Fruit fly (Drosophila melanogaster) whole organism, embryonic: ENCODE results near the gene Cyp4d21.
A peak's percentile ranks its signal among the peaks of the same experiment; 100 is the strongest.

Experiments used
- Adf1 ChIP-seq: fragments of 200-800 bp; sonication (Bioruptor generic); IDR thresholded peaks from 2 replicates; pipeline ENCODE4 v1.3.6; 2022; ENCODE audit warnings: missing biosample characterization, missing genetic modification characterization
- Atf-2 ChIP-seq: fragments of 200-800 bp; sonication (Bioruptor generic); optimal IDR thresholded peaks from 2 replicates; lab custom pipeline; 2016; ENCODE audit warnings: missing biosample characterization, missing genetic modification characterization
- Blimp-1 ChIP-seq: fragments of 200-800 bp; sonication (Bioruptor generic); optimal IDR thresholded peaks from 3 replicates; lab custom pipeline; 2018; ENCODE audit warnings: missing biosample characterization, missing genetic modification characterization, mild to moderate bottlenecking, moderate library complexity, missing genetic modification reagents
- CG1024 ChIP-seq: fragments of 200-800 bp; sonication (Bioruptor generic); IDR thresholded peaks from 2 replicates; pipeline ENCODE4 v1.3.6; 2022; ENCODE audit warnings: missing biosample characterization, missing genetic modification characterization
- CG11504 ChIP-seq: fragments of 200-800 bp; sonication (Bioruptor generic); optimal IDR thresholded peaks from 3 replicates; lab custom pipeline; 2019; ENCODE audit warnings: missing biosample characterization, mild to moderate bottlenecking, missing genetic modification characterization, moderate library complexity
- CG13424 ChIP-seq: fragments of 200-800 bp; sonication (Bioruptor generic); optimal IDR thresholded peaks from 2 replicates; lab custom pipeline; 2019; ENCODE audit warnings: missing biosample characterization, mild to moderate bottlenecking, missing genetic modification characterization, moderate library complexity
- CG16863 ChIP-seq: fragments of 200-800 bp; sonication (Bioruptor generic); optimal IDR thresholded peaks from 3 replicates; lab custom pipeline; 2016; ENCODE audit warnings: missing biosample characterization, missing genetic modification characterization
- CG17912 ChIP-seq: fragments of 200-800 bp; sonication (Bioruptor generic); optimal IDR thresholded peaks from 2 replicates; lab custom pipeline; 2018; ENCODE audit warnings: missing biosample characterization, mild to moderate bottlenecking, missing genetic modification characterization
- CG18262 ChIP-seq: fragments of 200-800 bp; optimal IDR thresholded peaks from 3 replicates; lab custom pipeline; 2019; ENCODE audit warnings: missing biosample characterization, mild to moderate bottlenecking, missing genetic modification characterization, moderate library complexity
- CG2199 ChIP-seq: fragments of 200-800 bp; sonication (Bioruptor generic); IDR thresholded peaks from 3 replicates; pipeline ENCODE4 v1.3.6; 2022; ENCODE audit warnings: missing biosample characterization, missing genetic modification characterization
- CG30020 ChIP-seq: fragments of 200-800 bp; optimal IDR thresholded peaks from 2 replicates; lab custom pipeline; 2019; ENCODE audit warnings: missing biosample characterization, mild to moderate bottlenecking, missing genetic modification characterization, moderate library complexity
- CG3065 ChIP-seq: fragments of 200-800 bp; sonication (Bioruptor generic); optimal IDR thresholded peaks from 2 replicates; lab custom pipeline; 2016; ENCODE audit warnings: missing biosample characterization, missing genetic modification characterization
- CG31224 ChIP-seq: fragments of 200-800 bp; sonication (Bioruptor generic); IDR thresholded peaks from 2 replicates; pipeline ENCODE4 v1.3.6; 2022; ENCODE audit warnings: missing biosample characterization, missing genetic modification characterization
- CG3281 ChIP-seq: fragments of 200-800 bp; sonication (Bioruptor generic); optimal IDR thresholded peaks from 3 replicates; lab custom pipeline; 2017; ENCODE audit warnings: missing biosample characterization, mild to moderate bottlenecking, missing genetic modification characterization
- CG5245 ChIP-seq: fragments of 200-800 bp; sonication (Bioruptor generic); optimal IDR thresholded peaks from 3 replicates; lab custom pipeline; 2016; ENCODE audit warnings: missing biosample characterization, missing genetic modification characterization
- CG6765 ChIP-seq: fragments of 200-800 bp; sonication (Bioruptor generic); optimal IDR thresholded peaks from 3 replicates; lab custom pipeline; 2017; ENCODE audit warnings: missing biosample characterization, mild to moderate bottlenecking, missing genetic modification characterization
- CG6791 ChIP-seq: fragments of 200-800 bp; sonication (Bioruptor generic); IDR thresholded peaks from 3 replicates; pipeline ENCODE4 v1.3.6; 2022; ENCODE audit warnings: missing biosample characterization, missing genetic modification characterization; ENCODE audit not compliant: partially characterized antibody
- CG8290 ChIP-seq, 3 experiments: fragments of 200-800 bp; sonication (Bioruptor generic); optimal IDR thresholded peaks; 2 replicates each; lab custom pipeline; 2016 to 2019; ENCODE audit warnings: missing biosample characterization in 3 of 3, missing genetic modification characterization in 3 of 3, mild to moderate bottlenecking in 2 of 3, moderate library complexity in 1 of 3
- CG9876 ChIP-seq: fragments of 200-800 bp; sonication (Bioruptor generic); optimal IDR thresholded peaks from 2 replicates; lab custom pipeline; 2016; ENCODE audit warnings: missing biosample characterization, missing genetic modification characterization
- D19A ChIP-seq: fragments of 200-800 bp; optimal IDR thresholded peaks from 3 replicates; lab custom pipeline; 2019; ENCODE audit warnings: missing biosample characterization, mild to moderate bottlenecking, missing genetic modification characterization, moderate library complexity
- Dad ChIP-seq: fragments of 200-800 bp; sonication (Bioruptor generic); optimal IDR thresholded peaks from 3 replicates; lab custom pipeline; 2016; ENCODE audit warnings: missing biosample characterization, missing genetic modification characterization
- Dbx ChIP-seq: fragments of 200-800 bp; sonication (Bioruptor generic); IDR thresholded peaks from 3 replicates; pipeline ENCODE4 v1.3.6; 2022; ENCODE audit warnings: missing biosample characterization, missing genetic modification characterization
- Dll ChIP-seq: fragments of 200-800 bp; sonication (Bioruptor generic); IDR thresholded peaks from 4 replicates; pipeline ENCODE4 v1.3.6; 2022; ENCODE audit warnings: missing biosample characterization, missing genetic modification characterization; ENCODE audit not compliant: partially characterized antibody
- Ets65A ChIP-seq: fragments of 200-800 bp; sonication (Bioruptor generic); peaks from one replicate; lab custom pipeline; 2016; ENCODE audit warnings: missing biosample characterization, missing genetic modification characterization
- HLH54F ChIP-seq: fragments of 200-800 bp; sonication (Bioruptor generic); optimal IDR thresholded peaks from 3 replicates; lab custom pipeline; 2016; ENCODE audit warnings: missing biosample characterization, missing genetic modification characterization
- MTF-1 ChIP-seq: fragments of 200-800 bp; sonication (Bioruptor generic); optimal IDR thresholded peaks from 2 replicates; lab custom pipeline; 2018; ENCODE audit warnings: missing biosample characterization, mild to moderate bottlenecking, missing genetic modification characterization, borderline replicate concordance
- Med ChIP-seq: fragments of 200-800 bp; sonication (Bioruptor generic); peaks from one replicate; lab custom pipeline; 2016; ENCODE audit warnings: missing biosample characterization, missing genetic modification characterization, mild to moderate bottlenecking, inconsistent platforms, moderate library complexity
- Mes4 ChIP-seq: fragments of 200-800 bp; sonication (Bioruptor generic); optimal IDR thresholded peaks from 2 replicates; lab custom pipeline; 2016; ENCODE audit warnings: missing biosample characterization, missing genetic modification characterization
- Pdp1 ChIP-seq, 2 experiments: fragments of 200-800 bp; sonication (Bioruptor generic); optimal IDR thresholded peaks; 3 replicates each; lab custom pipeline; 2016; ENCODE audit warnings: missing biosample characterization in 2 of 2, missing genetic modification characterization in 2 of 2, mild to moderate bottlenecking in 1 of 2, moderate library complexity in 1 of 2
- Scr ChIP-seq: fragments of 200-800 bp; sonication (Bioruptor generic); IDR thresholded peaks from 2 replicates; pipeline ENCODE4 v1.3.6; 2022; ENCODE audit warnings: missing biosample characterization, missing genetic modification characterization; ENCODE audit not compliant: partially characterized antibody
- Sox102F ChIP-seq: fragments of 200-800 bp; sonication (Bioruptor generic); optimal IDR thresholded peaks from 2 replicates; lab custom pipeline; 2018; ENCODE audit warnings: missing biosample characterization, mild to moderate bottlenecking, missing genetic modification characterization, moderate library complexity
- Vsx1 ChIP-seq: fragments of 200-800 bp; sonication (Bioruptor generic); optimal IDR thresholded peaks from 2 replicates; lab custom pipeline; 2017; ENCODE audit warnings: missing biosample characterization, mild to moderate bottlenecking, missing genetic modification characterization, missing genetic modification reagents
- ash1 ChIP-seq: fragments of 200-800 bp; sonication (Bioruptor generic); optimal IDR thresholded peaks from 2 replicates; lab custom pipeline; 2018; ENCODE audit warnings: missing biosample characterization, mild to moderate bottlenecking, missing genetic modification characterization
- bsh ChIP-seq, 2 experiments: fragments of 200-800 bp; sonication (Bioruptor generic); optimal IDR thresholded peaks; 2 replicates each; lab custom pipeline; 2017 to 2018; ENCODE audit warnings: mild to moderate bottlenecking in 2 of 2, missing biosample characterization in 2 of 2, missing genetic modification characterization in 2 of 2, moderate library complexity in 1 of 2
- ci ChIP-seq: fragments of 200-800 bp; sonication (Bioruptor generic); IDR thresholded peaks from 3 replicates; pipeline ENCODE4 v1.3.6; 2022; ENCODE audit warnings: missing biosample characterization, missing genetic modification characterization
- da ChIP-seq: fragments of 200-800 bp; sonication (Bioruptor generic); optimal IDR thresholded peaks from 2 replicates; lab custom pipeline; 2016; ENCODE audit warnings: missing biosample characterization, missing genetic modification characterization
- en ChIP-seq: fragments of 200-800 bp; sonication (Bioruptor generic); optimal IDR thresholded peaks from 2 replicates; lab custom pipeline; 2016; ENCODE audit warnings: missing biosample characterization, missing genetic modification characterization
- fd64A ChIP-seq: fragments of 200-800 bp; sonication (Bioruptor generic); optimal IDR thresholded peaks from 3 replicates; lab custom pipeline; 2018; ENCODE audit warnings: missing biosample characterization, mild to moderate bottlenecking, missing genetic modification characterization
- grn ChIP-seq: fragments of 200-800 bp; sonication (Bioruptor generic); optimal IDR thresholded peaks from 3 replicates; lab custom pipeline; 2017; ENCODE audit warnings: missing biosample characterization, missing genetic modification characterization
- hkb ChIP-seq, 2 experiments: fragments of 200-800 bp in 1 of 2; fragments of >200 bp in 1 of 2; sonication (Bioruptor generic) in 1 of 2; IDR thresholded peaks in 1 of 2; optimal IDR thresholded peaks in 1 of 2; 2 replicates each; pipeline versions ENCODE4 v1.3.6 to Lab custom; 2017 to 2022; ENCODE audit warnings: missing biosample characterization in 1 of 2, missing genetic modification characterization in 1 of 2
- nom ChIP-seq: fragments of 200-800 bp; sonication (Bioruptor generic); optimal IDR thresholded peaks from 2 replicates; lab custom pipeline; 2017; ENCODE audit warnings: missing biosample characterization, missing genetic modification characterization, mild to moderate bottlenecking, moderate library complexity, missing genetic modification reagents
- prd ChIP-seq, 3 experiments: fragments of >200 bp in 2 of 3; fragments of 200-800 bp in 1 of 3; sonication (Bioruptor generic) in 1 of 3; optimal IDR thresholded peaks in 2 of 3; IDR thresholded peaks in 1 of 3; 2 replicates in 2 of 3; 3 replicates in 1 of 3; pipeline versions ENCODE4 v1.3.6 to Lab custom; 2017 to 2022; ENCODE audit warnings: missing biosample characterization in 1 of 3, missing genetic modification characterization in 1 of 3
- repo ChIP-seq: fragments of 200-800 bp; sonication (Bioruptor generic); optimal IDR thresholded peaks from 2 replicates; lab custom pipeline; 2016; ENCODE audit warnings: missing biosample characterization, missing genetic modification characterization
- rib ChIP-seq: fragments of 200-800 bp; sonication (Bioruptor generic); IDR thresholded peaks from 2 replicates; pipeline ENCODE4 v1.3.6; 2022; ENCODE audit warnings: missing biosample characterization, missing genetic modification characterization
- ro ChIP-seq: fragments of 200-800 bp; sonication (Bioruptor generic); IDR thresholded peaks from 2 replicates; pipeline ENCODE4 v1.3.6; 2022; ENCODE audit warnings: missing biosample characterization, missing genetic modification characterization
- ssp ChIP-seq: fragments of 200-800 bp; sonication (Bioruptor generic); IDR thresholded peaks from 2 replicates; pipeline ENCODE4 v1.3.6; 2022; ENCODE audit warnings: missing biosample characterization, missing genetic modification characterization
- tna ChIP-seq: fragments of 200-800 bp; sonication (Bioruptor generic); IDR thresholded peaks from 2 replicates; pipeline ENCODE4 v1.3.6; 2022; ENCODE audit warnings: missing biosample characterization, missing genetic modification characterization; ENCODE audit not compliant: partially characterized antibody
- wdn ChIP-seq: fragments of 200-800 bp; sonication (Bioruptor generic); IDR thresholded peaks from 2 replicates; pipeline ENCODE4 v1.3.6; 2022; ENCODE audit warnings: missing biosample characterization, missing genetic modification characterization
- zfh1 ChIP-seq: fragments of 200-800 bp; sonication (Bioruptor generic); IDR thresholded peaks from 3 replicates; pipeline ENCODE4 v1.3.6; 2022; ENCODE audit warnings: missing biosample characterization, missing genetic modification characterization

Cyp4d21 gene

dm6 chr2L:7596862-7597261, 8.5 kb upstream of the Cyp4d21 start (continued):
- TF ChIP-seq ash1 (no peak), CG3065 (GFP tag; lab: Kevin White, UChicago) (peak; percentile 79), ssp (GFP tag; lab: Robert Waterston, UW) (peak; percentile 75), CG30020 (tag; lab: Kevin White, UChicago) (peak; percentile 52), HLH54F (GFP tag; lab: Kevin White, UChicago) (peak; percentile 45), CG16863 (peak; percentile 84), CG17912 (GFP tag; lab: Kevin White, UChicago) (no peak), Sox102F (peak; percentile 94), rib (GFP tag; lab: Robert Waterston, UW) (no peak), Adf1 (no peak), Dll (no peak), Dad (GFP tag; lab: Kevin White, UChicago) (peak; percentile 83), CG8290 (GFP tag; optimal IDR thresholded peaks at IDR 0.05; lab: Kevin White, UChicago) (peak; percentile 82), CG8290 (tag; optimal IDR thresholded peaks at IDR 0.05; lab: Kevin White, UChicago) (peak; percentile 41 to 57), CG6765 (GFP tag; lab: Kevin White, UChicago) (no peak), en (peak; percentile 77)

- TF ChIP-seq D19A (peak; percentile 87), prd (optimal IDR thresholded peaks at IDR 0.05; lab: Kevin White, UChicago) (no peak), prd (GFP tag; IDR thresholded peaks at IDR 0.05; lab: Robert Waterston, UW) (0 out of 3 replicates have a peak, but pooled peaks have one; percentile 25), CG3281 (GFP tag; lab: Kevin White, UChicago) (no peak), CG18262 (tag; lab: Kevin White, UChicago) (no peak), MTF-1 (GFP tag; lab: Kevin White, UChicago) (no peak), hkb (optimal IDR thresholded peaks at IDR 0.05; lab: Kevin White, UChicago) (peak; percentile 9), hkb (GFP tag; IDR thresholded peaks at IDR 0.05; lab: Robert Waterston, UW) (no peak), CG31224 (GFP tag; lab: Robert Waterston, UW) (no peak), ro (GFP tag; lab: Robert Waterston, UW) (no peak), ci (GFP tag; lab: Robert Waterston, UW) (peak; percentile 25; the same call in 1 of the 3 replicates), nom (GFP tag; lab: Kevin White, UChicago) (no peak), CG9876 (no peak), Mes4 (GFP tag; lab: Kevin White, UChicago) (no peak), CG11504 (tag; lab: Kevin White, UChicago) (peak; percentile 28), CG5245 (GFP tag; lab: Kevin White, UChicago) (no peak), Vsx1 (no peak), repo (GFP tag; lab: Kevin White, UChicago) (no peak), Dbx (GFP tag; lab: Robert Waterston, UW) (no peak), Pdp1 (GFP tag; optimal IDR thresholded peaks at IDR 0.05; lab: Kevin White, UChicago) (peak in 1 of 2 experiments; percentile 60), Ets65A (GFP tag; lab: Kevin White, UChicago) (peak; percentile 11), CG6791 (no peak), CG2199 (GFP tag; lab: Robert Waterston, UW) (no peak), bsh (GFP tag; optimal IDR thresholded peaks at IDR 0.05; lab: Kevin White, UChicago) (peak in 1 of 2 experiments; percentile 20), Blimp-1 (GFP tag; lab: Kevin White, UChicago) (peak; percentile 34), da (no peak), wdn (no peak), tna (no peak), Scr (GFP tag; lab: Robert Waterston, UW) (no peak), Med (GFP tag; lab: Kevin White, UChicago) (peak; percentile 13), Sox102F (peak; percentile 14), grn (GFP tag; lab: Kevin White, UChicago) (no peak), Atf-2 (GFP tag; lab: Kevin White, UChicago) (no peak), CG1024 (no peak), zfh1 (GFP tag; lab: Robert Waterston, UW) (no peak), CG13424 (no peak), fd64A (GFP tag; lab: Kevin White, UChicago) (no peak)
Observed at dm6 chr2L:7597431-7597830, 8.0 kb upstream of the Cyp4d21 start.
